Fruit fly (Drosophila melanogaster) whole organism, embryonic: Measurements from ENCODE around the gene ClC-c.

Experiments used
- CG10274 ChIP-seq: fragments of 200-800 bp; sonication (Bioruptor generic); optimal IDR thresholded peaks from 3 replicates; lab custom pipeline; 2017; ENCODE audit warnings: missing biosample characterization, mild to moderate bottlenecking, missing genetic modification characterization
- CG10366 ChIP-seq: fragments of 200-800 bp; sonication (Bioruptor generic); IDR thresholded peaks from 2 replicates; pipeline ENCODE4 v1.3.6; 2022; ENCODE audit warnings: missing biosample characterization, missing genetic modification characterization
- CG10543 ChIP-seq: fragments of 200-800 bp; sonication (Bioruptor generic); optimal IDR thresholded peaks from 3 replicates; lab custom pipeline; 2017; ENCODE audit warnings: missing biosample characterization, mild to moderate bottlenecking, missing genetic modification characterization, moderate library complexity
- CG13624 ChIP-seq: fragments of 200-800 bp; sonication (Bioruptor generic); optimal IDR thresholded peaks from 2 replicates; lab custom pipeline; 2016; ENCODE audit warnings: missing biosample characterization, missing genetic modification characterization
- CG15011 ChIP-seq: fragments of 200-800 bp; sonication (Bioruptor generic); optimal IDR thresholded peaks from 3 replicates; lab custom pipeline; 2018; ENCODE audit warnings: missing biosample characterization, mild to moderate bottlenecking, missing genetic modification characterization
- CG17359 ChIP-seq: fragments of 200-800 bp; sonication (Bioruptor generic); optimal IDR thresholded peaks from 3 replicates; lab custom pipeline; 2018; ENCODE audit warnings: missing biosample characterization, mild to moderate bottlenecking, missing genetic modification characterization, moderate library complexity
- CG1832 ChIP-seq: fragments of 200-800 bp; sonication (Bioruptor generic); optimal IDR thresholded peaks from 2 replicates; lab custom pipeline; 2017; ENCODE audit warnings: missing biosample characterization, mild to moderate bottlenecking, missing genetic modification characterization, inconsistent platforms
- CG2129 ChIP-seq: fragments of 200-800 bp; sonication (Bioruptor generic); IDR thresholded peaks from 2 replicates; pipeline ENCODE4 v1.3.6; 2022; ENCODE audit warnings: missing biosample characterization, missing genetic modification characterization; ENCODE audit not compliant: partially characterized antibody
- CG30020 ChIP-seq: fragments of 200-800 bp; optimal IDR thresholded peaks from 2 replicates; lab custom pipeline; 2019; ENCODE audit warnings: missing biosample characterization, mild to moderate bottlenecking, missing genetic modification characterization, moderate library complexity
- CG3065 ChIP-seq: fragments of 200-800 bp; sonication (Bioruptor generic); optimal IDR thresholded peaks from 2 replicates; lab custom pipeline; 2016; ENCODE audit warnings: missing biosample characterization, missing genetic modification characterization
- CG32772 ChIP-seq: fragments of 200-800 bp; sonication (Bioruptor generic); IDR thresholded peaks from 2 replicates; pipeline ENCODE4 v1.3.6; 2022; ENCODE audit warnings: missing biosample characterization, missing genetic modification characterization
- CG4360 ChIP-seq: fragments of 200-800 bp; sonication (Bioruptor generic); IDR thresholded peaks from 2 replicates; pipeline ENCODE4 v1.3.6; 2022; ENCODE audit warnings: missing biosample characterization, missing genetic modification characterization
- CG4730 ChIP-seq: fragments of 200-800 bp; sonication (Bioruptor generic); IDR thresholded peaks from 2 replicates; pipeline ENCODE4 v1.3.6; 2022; ENCODE audit warnings: missing biosample characterization, missing genetic modification characterization
- CG7786 ChIP-seq: fragments of 200-800 bp; sonication (Bioruptor generic); optimal IDR thresholded peaks from 2 replicates; lab custom pipeline; 2016; ENCODE audit warnings: missing biosample characterization, missing genetic modification characterization
- CG8924 ChIP-seq: fragments of 200-800 bp; optimal IDR thresholded peaks from 3 replicates; lab custom pipeline; 2019; ENCODE audit warnings: missing biosample characterization, mild to moderate bottlenecking, missing genetic modification characterization, moderate library complexity
- CG9817 ChIP-seq: fragments of 200-800 bp; sonication (Bioruptor generic); optimal IDR thresholded peaks from 2 replicates; lab custom pipeline; 2018; ENCODE audit warnings: missing biosample characterization, mild to moderate bottlenecking, missing genetic modification characterization, moderate library complexity
- CG9876 ChIP-seq: fragments of 200-800 bp; sonication (Bioruptor generic); optimal IDR thresholded peaks from 2 replicates; lab custom pipeline; 2016; ENCODE audit warnings: missing biosample characterization, missing genetic modification characterization
- CG9932 ChIP-seq: fragments of 200-800 bp; sonication (Bioruptor generic); IDR thresholded peaks from 2 replicates; pipeline ENCODE4 v1.3.6; 2022; ENCODE audit warnings: missing biosample characterization, missing genetic modification characterization
- CoRest ChIP-seq: fragments of 200-800 bp; sonication (Bioruptor generic); optimal IDR thresholded peaks from 3 replicates; lab custom pipeline; 2018; ENCODE audit warnings: missing biosample characterization, mild to moderate bottlenecking, missing genetic modification characterization, moderate library complexity
- Dek ChIP-seq: fragments of 200-800 bp; sonication (Bioruptor generic); optimal IDR thresholded peaks from 3 replicates; lab custom pipeline; 2019; ENCODE audit warnings: missing biosample characterization, mild to moderate bottlenecking, missing genetic modification characterization, moderate library complexity
- Dfd ChIP-seq, 2 experiments: fragments of >200 bp; optimal IDR thresholded peaks; 2 replicates each; lab custom pipeline; 2017; ENCODE audit warnings: missing biosample characterization in 2 of 2, missing genetic modification characterization in 2 of 2
- E2f1 ChIP-seq: fragments of 200-800 bp; sonication (Bioruptor generic); IDR thresholded peaks from 2 replicates; pipeline ENCODE4 v1.3.6; 2022; ENCODE audit warnings: missing biosample characterization, missing genetic modification characterization
- GATAe ChIP-seq: fragments of 200-800 bp; sonication (Bioruptor generic); conservative IDR thresholded peaks from 2 replicates; pipeline ENCODE4 v1.3.6; 2022; ENCODE audit warnings: missing biosample characterization, missing genetic modification characterization
- HLH3B ChIP-seq: fragments of 200-800 bp; sonication (Bioruptor generic); IDR thresholded peaks from 2 replicates; pipeline ENCODE4 v1.3.6; 2022; ENCODE audit warnings: missing biosample characterization, missing genetic modification characterization
- MTF-1 ChIP-seq: fragments of 200-800 bp; sonication (Bioruptor generic); optimal IDR thresholded peaks from 2 replicates; lab custom pipeline; 2018; ENCODE audit warnings: missing biosample characterization, mild to moderate bottlenecking, missing genetic modification characterization, borderline replicate concordance
- amos ChIP-seq: fragments of 200-800 bp; sonication (Bioruptor generic); IDR thresholded peaks from 2 replicates; pipeline ENCODE4 v1.3.6; 2022; ENCODE audit warnings: missing biosample characterization, missing genetic modification characterization; ENCODE audit not compliant: partially characterized antibody
- bcd ChIP-seq: fragments of 200-800 bp; sonication (Bioruptor generic); optimal IDR thresholded peaks from 2 replicates; lab custom pipeline; 2017; ENCODE audit warnings: missing biosample characterization, mild to moderate bottlenecking, missing genetic modification characterization
- bowl ChIP-seq: fragments of 200-800 bp; sonication (Bioruptor generic); IDR thresholded peaks from 2 replicates; pipeline ENCODE4 v1.3.6; 2022; ENCODE audit warnings: missing biosample characterization, missing genetic modification characterization
- chif ChIP-seq, 2 experiments: fragments of 200-800 bp; sonication (Bioruptor generic); optimal IDR thresholded peaks; 3 replicates each; lab custom pipeline; 2016; ENCODE audit warnings: missing biosample characterization in 2 of 2, missing genetic modification characterization in 2 of 2
- chinmo ChIP-seq: fragments of 200-800 bp; sonication (Bioruptor generic); IDR thresholded peaks from 4 replicates; pipeline ENCODE4 v1.3.6; 2022; ENCODE audit warnings: missing biosample characterization, missing genetic modification characterization; ENCODE audit not compliant: partially characterized antibody
- dmrt11E ChIP-seq: fragments of 200-800 bp; sonication (Bioruptor generic); optimal IDR thresholded peaks from 3 replicates; lab custom pipeline; 2018; ENCODE audit warnings: missing biosample characterization, mild to moderate bottlenecking, missing genetic modification characterization, moderate library complexity
- en ChIP-seq: fragments of 200-800 bp; sonication (Bioruptor generic); optimal IDR thresholded peaks from 2 replicates; lab custom pipeline; 2016; ENCODE audit warnings: missing biosample characterization, missing genetic modification characterization
- ewg ChIP-seq: fragments of 200-800 bp; sonication (Bioruptor generic); optimal IDR thresholded peaks from 3 replicates; lab custom pipeline; 2017; ENCODE audit warnings: mild to moderate bottlenecking, missing biosample characterization, missing genetic modification reagents, missing genetic modification characterization
- fd3F ChIP-seq: fragments of 200-800 bp; sonication (Bioruptor generic); optimal IDR thresholded peaks from 2 replicates; lab custom pipeline; 2018; ENCODE audit warnings: missing biosample characterization, mild to moderate bottlenecking, missing genetic modification characterization, moderate library complexity
- fd96Cb ChIP-seq: fragments of 200-800 bp; sonication (Bioruptor generic); optimal IDR thresholded peaks from 2 replicates; lab custom pipeline; 2018; ENCODE audit warnings: missing biosample characterization, mild to moderate bottlenecking, missing genetic modification characterization, moderate library complexity
- grau ChIP-seq: fragments of 200-800 bp; optimal IDR thresholded peaks from 3 replicates; lab custom pipeline; 2019; ENCODE audit warnings: missing biosample characterization, mild to moderate bottlenecking, missing genetic modification characterization, moderate library complexity
- lbe ChIP-seq: fragments of 200-800 bp; sonication (Bioruptor generic); optimal IDR thresholded peaks from 2 replicates; lab custom pipeline; 2016; ENCODE audit warnings: missing biosample characterization, mild to moderate bottlenecking, missing genetic modification characterization
- lov ChIP-seq, 2 experiments: fragments of 200-800 bp in 1 of 2; fragments of >200 bp in 1 of 2; sonication (Bioruptor generic) in 1 of 2; IDR thresholded peaks in 1 of 2; optimal IDR thresholded peaks in 1 of 2; 2 replicates in 1 of 2; 3 replicates in 1 of 2; pipeline versions ENCODE4 v1.3.6 to Lab custom; 2017 to 2022; ENCODE audit warnings: missing biosample characterization in 1 of 2, missing genetic modification characterization in 1 of 2
- mam ChIP-seq: fragments of 200-800 bp; sonication (Bioruptor generic); optimal IDR thresholded peaks from 3 replicates; lab custom pipeline; 2016; ENCODE audit warnings: missing biosample characterization, missing genetic modification characterization
- nerfin-2 ChIP-seq: fragments of 200-800 bp; sonication (Bioruptor generic); IDR thresholded peaks from 2 replicates; pipeline ENCODE4 v1.3.6; 2022; ENCODE audit warnings: missing biosample characterization, missing genetic modification characterization; ENCODE audit not compliant: partially characterized antibody
- oc ChIP-seq: fragments of 200-800 bp; sonication (Bioruptor generic); optimal IDR thresholded peaks from 2 replicates; lab custom pipeline; 2018; ENCODE audit warnings: missing biosample characterization, mild to moderate bottlenecking, missing genetic modification characterization, moderate library complexity
- psq ChIP-seq: fragments of 200-800 bp; sonication (Bioruptor generic); optimal IDR thresholded peaks from 2 replicates; lab custom pipeline; 2017; ENCODE audit warnings: missing biosample characterization, missing genetic modification characterization
- salm ChIP-seq: fragments of 200-800 bp; sonication (Bioruptor generic); optimal IDR thresholded peaks from 2 replicates; lab custom pipeline; 2018; ENCODE audit warnings: missing biosample characterization, mild to moderate bottlenecking, missing genetic modification characterization
- sens-2 ChIP-seq: fragments of 200-800 bp; sonication (Bioruptor generic); IDR thresholded peaks from 2 replicates; pipeline ENCODE4 v1.3.6; 2022; ENCODE audit warnings: missing biosample characterization, missing genetic modification characterization
- seq ChIP-seq: fragments of 200-800 bp; sonication (Bioruptor generic); IDR thresholded peaks from 2 replicates; pipeline ENCODE4 v1.3.6; 2022; ENCODE audit warnings: missing biosample characterization, missing genetic modification characterization
- ttk ChIP-seq: fragments of 200-800 bp; sonication (Bioruptor generic); IDR thresholded peaks from 2 replicates; pipeline ENCODE4 v2.1.2; 2022; ENCODE audit warnings: missing biosample characterization, missing genetic modification characterization
- twi ChIP-seq: fragments of 200-800 bp; optimal IDR thresholded peaks from 2 replicates; lab custom pipeline; 2019; ENCODE audit warnings: missing biosample characterization, mild to moderate bottlenecking, missing genetic modification characterization, moderate library complexity
- unpg ChIP-seq: fragments of 200-800 bp; sonication (Bioruptor generic); optimal IDR thresholded peaks from 3 replicates; lab custom pipeline; 2018; ENCODE audit warnings: missing biosample characterization, mild to moderate bottlenecking, missing genetic modification characterization, moderate library complexity
- usp ChIP-seq: fragments of >200 bp; optimal IDR thresholded peaks from 2 replicates; lab custom pipeline; 2017; ENCODE audit warnings: missing biosample characterization, missing genetic modification characterization
- zen2 ChIP-seq: fragments of 200-800 bp; sonication (Bioruptor generic); IDR thresholded peaks from 3 replicates; pipeline ENCODE4 v1.3.6; 2022; ENCODE audit warnings: missing biosample characterization, missing genetic modification characterization; ENCODE audit not compliant: partially characterized antibody

The ClC-c gene

DNA sequence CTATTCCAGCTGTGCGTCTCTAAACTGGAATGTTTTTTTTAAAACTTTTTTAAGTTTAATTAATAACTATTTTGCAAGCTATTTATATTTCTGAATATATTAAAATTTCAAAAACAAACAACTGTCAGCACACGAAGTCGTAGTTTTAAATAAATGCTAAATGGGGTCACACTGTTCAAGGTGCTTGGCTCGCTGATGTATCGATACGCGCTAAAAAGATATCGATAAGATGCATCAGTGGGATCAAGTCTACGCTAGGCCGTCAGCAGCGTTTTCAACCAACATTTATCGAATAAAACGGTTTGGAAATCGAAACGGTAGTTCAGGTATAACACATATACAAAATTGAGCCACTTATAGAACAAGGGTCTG lies 39.4 kb upstream of the ClC-c start, which contains the start of gene Diap1 (continued):
- TF ChIP-seq twi (tag; lab: Kevin White, UChicago): no peak
- no peak for TF ChIP-seq CG30020
- no peak for TF ChIP-seq psq (GFP tag; lab: Kevin White, UChicago)
- no peak for TF ChIP-seq usp (GFP tag; lab: Kevin White, UChicago)
- TF ChIP-seq unpg: no peak
- TF ChIP-seq fd96Cb (tag; lab: Kevin White, UChicago): no peak
- no peak for TF ChIP-seq lov (optimal IDR thresholded peaks at IDR 0.05; lab: Kevin White, UChicago)
- no peak for TF ChIP-seq lov (GFP tag; IDR thresholded peaks at IDR 0.05; lab: Robert Waterston, UW)
- no peak for TF ChIP-seq CoRest (tag; lab: Kevin White, UChicago)
- TF ChIP-seq GATAe (GFP tag; lab: Robert Waterston, UW): no peak
- no peak for TF ChIP-seq fd3F (GFP tag; lab: Kevin White, UChicago)
- no peak for TF ChIP-seq ttk (GFP tag; lab: Robert Waterston, UW)
- no peak for TF ChIP-seq CG10543 (GFP tag; lab: Kevin White, UChicago)
- TF ChIP-seq CG7786 (GFP tag; lab: Kevin White, UChicago): no peak
- TF ChIP-seq grau (tag; lab: Kevin White, UChicago): no peak
- peak; percentile 89; the same call in 1 of the 2 replicates for TF ChIP-seq amos (GFP tag; lab: Robert Waterston, UW)
- TF ChIP-seq CG4730 (GFP tag; lab: Robert Waterston, UW): no peak
- no peak for TF ChIP-seq MTF-1
- TF ChIP-seq seq (GFP tag; lab: Robert Waterston, UW): 0 out of 2 replicates have a peak, but pooled peaks have one; percentile 3
- TF ChIP-seq CG8924 (tag; lab: Kevin White, UChicago): no peak
- no peak for TF ChIP-seq lbe (GFP tag; lab: Kevin White, UChicago)
- no peak for TF ChIP-seq CG4360 (GFP tag; lab: Robert Waterston, UW)
- TF ChIP-seq CG9876 (GFP tag; lab: Kevin White, UChicago): no peak
- TF ChIP-seq CG3065 (GFP tag; lab: Kevin White, UChicago): no peak
- no peak for TF ChIP-seq CG10366 (GFP tag; lab: Robert Waterston, UW)
- no peak; the same call in 1 of the 2 replicates for TF ChIP-seq E2f1
- no peak for TF ChIP-seq Dek
- TF ChIP-seq CG13624 (GFP tag; lab: Kevin White, UChicago): peak; percentile 50
- TF ChIP-seq salm (tag; lab: Kevin White, UChicago): no peak
- TF ChIP-seq bowl (GFP tag; lab: Robert Waterston, UW): no peak
- no peak for TF ChIP-seq oc (tag; lab: Kevin White, UChicago)
- TF ChIP-seq CG9932 (GFP tag; lab: Robert Waterston, UW): peak; percentile 45
- no peak for TF ChIP-seq HLH3B (GFP tag; lab: Robert Waterston, UW)
- no peak for TF ChIP-seq ewg (GFP tag; lab: Kevin White, UChicago)
- no peak for TF ChIP-seq bcd (GFP tag; lab: Kevin White, UChicago)
- TF ChIP-seq CG9817: peak; percentile 17
- no peak for TF ChIP-seq dmrt11E (tag; lab: Kevin White, UChicago)
- peak; percentile 89 for TF ChIP-seq CG2129 (GFP tag; lab: Robert Waterston, UW)
- no peak for TF ChIP-seq CG15011
- 0 out of 2 replicates have a peak, but pooled peaks have one; percentile 1 for TF ChIP-seq CG32772 (GFP tag; lab: Robert Waterston, UW)
- TF ChIP-seq CG1832 (GFP tag; lab: Kevin White, UChicago): no peak
- no peak for TF ChIP-seq CG10274
- no peak for TF ChIP-seq CG17359 (tag; lab: Kevin White, UChicago)
- no peak for TF ChIP-seq mam (GFP tag; lab: Kevin White, UChicago)
- TF ChIP-seq en (GFP tag; lab: Kevin White, UChicago): no peak
- peak in 1 of 2 experiments; percentile 10 for TF ChIP-seq chif (GFP tag; optimal IDR thresholded peaks at IDR 0.05; lab: Kevin White, UChicago)
- TF ChIP-seq nerfin-2 (GFP tag; lab: Robert Waterston, UW): peak; percentile 84
- TF ChIP-seq zen2 (GFP tag; lab: Robert Waterston, UW): peak; percentile 91; the same call in 2 of the 3 replicates
- peak; percentile 40; the same call in 1 of the 4 replicates for TF ChIP-seq chinmo (GFP tag; lab: Robert Waterston, UW)
- no peak for TF ChIP-seq sens-2 (GFP tag; lab: Robert Waterston, UW)
- TF ChIP-seq Dfd (GFP tag; optimal IDR thresholded peaks at IDR 0.05; lab: Kevin White, UChicago): no peak
